Worm (Caenorhabditis elegans): ENCODE data around the gene F52H2.5.

F52H2.5 gene

ce11 chrX:2553433-2553860 is 6.4 kb downstream of the F52H2.5 start (continued):
- TF ChIP-seq ceh-6 (GFP tag; optimal IDR thresholded peaks at IDR 0.05) (peak; percentile 10), Y22D7AL.16 (tag; optimal IDR thresholded peaks at IDR 0.05) (no peak), T23F11.4 (GFP tag; optimal IDR thresholded peaks at IDR 0.05) (peak; percentile 5), zip-5 (tag; optimal IDR thresholded peaks at IDR 0.05) (no peak), sox-2 (GFP tag; IDR thresholded peaks at IDR 0.05) (peak; percentile 29; the same call in 1 of the 2 replicates), hlh-13 (GFP tag; optimal IDR thresholded peaks at IDR 0.05) (peak; percentile 20), lim-6 (tag; optimal IDR thresholded peaks at IDR 0.05) (peak; percentile 51), hlh-15 (tag; optimal IDR thresholded peaks at IDR 0.05) (peak; percentile 46), pax-1 (tag; optimal IDR thresholded peaks at IDR 0.05) (no peak), hlh-6 (tag; optimal IDR thresholded peaks at IDR 0.05) (no peak), pha-2 (tag; optimal IDR thresholded peaks at IDR 0.05) (peak; percentile 66), ceh-18 (tag; optimal IDR thresholded peaks at IDR 0.05) (peak; percentile 76), pros-1 (tag; optimal IDR thresholded peaks at IDR 0.05) (peak; percentile 44), syd-9 (tag; optimal IDR thresholded peaks at IDR 0.05) (peak; percentile 57), tbx-2 (tag; optimal IDR thresholded peaks at IDR 0.05) (peak; percentile 69), ceh-34 (tag; optimal IDR thresholded peaks at IDR 0.05) (peak; percentile 40), ttx-3 (tag; optimal IDR thresholded peaks at IDR 0.05) (peak; percentile 32), elt-4 (tag; optimal IDR thresholded peaks at IDR 0.05) (no peak), mec-3 (tag; optimal IDR thresholded peaks at IDR 0.05; ENCODE audit: borderline replicate concordance) (no peak), gmeb-2 (tag; optimal IDR thresholded peaks at IDR 0.05) (peak; percentile 11), ceh-2 (tag; optimal IDR thresholded peaks at IDR 0.05) (no peak), ceh-14 (tag; optimal IDR thresholded peaks at IDR 0.05) (peak; percentile 28), nfya-1 (tag; optimal IDR thresholded peaks at IDR 0.05) (peak; percentile 39), pat-9 (tag; optimal IDR thresholded peaks at IDR 0.05) (peak; percentile 34), sox-4 (tag; optimal IDR thresholded peaks at IDR 0.05) (peak; percentile 39), rnt-1 (tag; optimal IDR thresholded peaks at IDR 0.05) (peak; percentile 62), ama-1 (optimal IDR thresholded peaks at IDR 0.05) (no peak), ceh-19 (GFP tag; optimal IDR thresholded peaks at IDR 0.05) (peak; percentile 47), odd-2 (tag; optimal IDR thresholded peaks at IDR 0.05) (no peak), unc-42 (tag; optimal IDR thresholded peaks at IDR 0.05) (no peak), ceh-31 (tag; optimal IDR thresholded peaks at IDR 0.05) (peak; percentile 65), dmd-4 (tag; optimal IDR thresholded peaks at IDR 0.05; ENCODE audit: borderline replicate concordance) (no peak), nhr-232 (tag; optimal IDR thresholded peaks at IDR 0.05) (peak; percentile 30), lin-11 (tag; optimal IDR thresholded peaks at IDR 0.05) (peak; percentile 52), tbx-7 (tag; optimal IDR thresholded peaks at IDR 0.05) (no peak), ceh-30 (tag; optimal IDR thresholded peaks at IDR 0.05) (no peak), pqm-1 (tag; optimal IDR thresholded peaks at IDR 0.05) (peak; percentile 39), ahr-1 (tag; optimal IDR thresholded peaks at IDR 0.05) (no peak), sdc-2 (tag; optimal IDR thresholded peaks at IDR 0.05) (peak; percentile 65), eyg-1 (tag; optimal IDR thresholded peaks at IDR 0.05) (no peak), hlh-30 (tag; optimal IDR thresholded peaks at IDR 0.05; ENCODE audit: insufficient read depth) (peak; percentile 66), F13H6.1 (tag; optimal IDR thresholded peaks at IDR 0.05) (peak; percentile 11), dve-1 (tag; optimal IDR thresholded peaks at IDR 0.05) (no peak), fax-1 (tag; optimal IDR thresholded peaks at IDR 0.05) (peak; percentile 29), ceh-45 (GFP tag; IDR thresholded peaks at IDR 0.05) (0 out of 2 replicates have a peak, but pooled peaks have one; percentile 52), unc-3 (GFP tag; conservative IDR thresholded peaks at IDR 0.05) (no peak), unc-3 (tag; optimal IDR thresholded peaks at IDR 0.05) (peak; percentile 39), che-1 (tag; optimal IDR thresholded peaks at IDR 0.05) (peak; percentile 68), ztf-16 (tag; optimal IDR thresholded peaks at IDR 0.05) (peak; percentile 70), ets-4 (tag; optimal IDR thresholded peaks at IDR 0.05) (peak; percentile 15)
